ENCODE assay signal across 2 fruit fly cellular contexts in the genomic region with DNA sequence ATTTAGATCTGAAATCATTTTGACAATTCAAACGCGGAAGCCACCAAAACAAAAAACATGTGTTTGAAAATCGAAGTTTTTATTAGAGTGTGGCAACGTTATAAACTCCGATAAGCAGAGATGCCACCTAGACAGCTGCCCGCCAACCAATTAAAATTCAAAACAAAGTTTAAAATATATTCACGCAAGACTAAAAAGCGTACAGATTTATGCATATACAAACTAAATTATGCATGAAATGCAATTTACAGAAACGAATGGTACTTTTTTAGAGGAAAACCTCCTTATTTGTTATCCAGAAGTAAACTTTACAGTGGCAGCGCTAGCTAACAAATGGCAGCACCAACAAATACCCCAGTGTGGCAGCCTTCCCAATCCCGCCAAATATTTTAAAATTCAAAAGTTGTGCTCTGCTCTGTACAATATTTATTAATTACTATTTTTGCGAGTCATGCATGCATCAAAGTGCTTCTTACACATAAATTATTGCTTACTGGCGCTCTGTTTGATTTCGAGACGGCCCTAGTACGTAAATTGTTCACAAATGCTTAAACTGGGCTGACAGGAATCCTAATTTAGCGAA.
TF ChIP-seq lines count a peak whose summit lies in the region.

No protein-coding gene starts in this region.

- no peak for TF ChIP-seq CTCF in whole organism, embryonic (GFP tag; optimal IDR thresholded peaks at IDR 0.05; lab: Kevin White, UChicago)

TF ChIP-seq in whole organism, embryonic, 481 proteins besides CTCF, POLR2A, EP300 and RAD21:
- TF ChIP-seq CG14710 (tag; optimal IDR thresholded peaks at IDR 0.05; lab: Kevin White, UChicago) (peak; percentile 30), Med (GFP tag; lab: Kevin White, UChicago) (peak; percentile 67), Neu2 (GFP tag; optimal IDR thresholded peaks at IDR 0.05; lab: Kevin White, UChicago; ENCODE audit: borderline replicate concordance) (no peak), tup (GFP tag; optimal IDR thresholded peaks at IDR 0.05; lab: Kevin White, UChicago) (no peak), sens (GFP tag; lab: Kevin White, UChicago) (peak; percentile 53), CoRest (tag; optimal IDR thresholded peaks at IDR 0.05; lab: Kevin White, UChicago) (peak; percentile 1), trem (tag; optimal IDR thresholded peaks at IDR 0.05; lab: Kevin White, UChicago) (peak; percentile 30), CG2116 (GFP tag; optimal IDR thresholded peaks at IDR 0.05; lab: Kevin White, UChicago) (peak; percentile 44), Abd-B (GFP tag; optimal IDR thresholded peaks at IDR 0.05; lab: Kevin White, UChicago) (peak; percentile 33), phol (tag; optimal IDR thresholded peaks at IDR 0.05; lab: Kevin White, UChicago) (peak; percentile 4), Dref (GFP tag; IDR thresholded peaks at IDR 0.05; lab: Robert Waterston, UW) (peak; percentile 62), crp (GFP tag; optimal IDR thresholded peaks at IDR 0.05; lab: Kevin White, UChicago) (peak in 1 of 2 experiments; percentile 70), zfh1 (GFP tag; IDR thresholded peaks at IDR 0.05; lab: Robert Waterston, UW) (no peak), Scr (GFP tag; IDR thresholded peaks at IDR 0.05; lab: Robert Waterston, UW; ENCODE audit: partially characterized antibody) (no peak), nmo (GFP tag; optimal IDR thresholded peaks at IDR 0.05; lab: Kevin White, UChicago) (peak; percentile 2), row (GFP tag; IDR thresholded peaks at IDR 0.05; lab: Robert Waterston, UW) (0 out of 3 replicates have a peak, but pooled peaks have one; percentile 20), Sin3A (optimal IDR thresholded peaks at IDR 0.05; lab: Kevin White, UChicago) (peak; percentile 88), stwl (tag; optimal IDR thresholded peaks at IDR 0.05; lab: Kevin White, UChicago) (peak; percentile 6), pzg (GFP tag; optimal IDR thresholded peaks at IDR 0.05; lab: Kevin White, UChicago) (peak; percentile 34), CG13287 (GFP tag; IDR thresholded peaks at IDR 0.05; lab: Robert Waterston, UW; ENCODE audit: partially characterized antibody) (no peak; the same call in 1 of the 2 replicates), CG8924 (tag; optimal IDR thresholded peaks at IDR 0.05; lab: Kevin White, UChicago) (no peak), Dp (GFP tag; optimal IDR thresholded peaks at IDR 0.05; lab: Kevin White, UChicago) (peak; percentile 87), Lhr (GFP tag; optimal IDR thresholded peaks at IDR 0.05; lab: Kevin White, UChicago) (peak; percentile 14), BEAF-32 (GFP tag; optimal IDR thresholded peaks at IDR 0.05; lab: Kevin White, UChicago) (peak; percentile 38), Sry-δ (GFP tag; optimal IDR thresholded peaks at IDR 0.05; lab: Kevin White, UChicago) (peak; percentile 47), hkb (optimal IDR thresholded peaks at IDR 0.05; lab: Kevin White, UChicago) (peak; percentile 52), hkb (GFP tag; IDR thresholded peaks at IDR 0.05; lab: Robert Waterston, UW) (no peak), E2f2 (GFP tag; IDR thresholded peaks at IDR 0.05; lab: Robert Waterston, UW) (peak; percentile 96), Myb (GFP tag; optimal IDR thresholded peaks at IDR 0.05; lab: Kevin White, UChicago) (peak; percentile 82)

TF ChIP-seq in whole organism, wandering third instar larva, 38 proteins besides CTCF, POLR2A, EP300 and RAD21:
- TF ChIP-seq Myc (optimal IDR thresholded peaks at IDR 0.05; lab: Kevin White, UChicago): peak; percentile 7
- TF ChIP-seq fru (GFP tag; optimal IDR thresholded peaks at IDR 0.05; lab: Kevin White, UChicago): no peak

Comparison
In these comparisons a context has a peak if more than half of its experiments do, and no peak if none do; other contexts are left out.
1. Of the 10 proteins assayed by ChIP-seq in both whole organism, embryonic and whole organism, wandering third instar larva: peak only in whole organism, embryonic: Abd-B; only in whole organism, wandering third instar larva: none; in both: none; in neither: 9.